Worm (Caenorhabditis elegans): ENCODE data around the gene W02H5.8.

DNA sequence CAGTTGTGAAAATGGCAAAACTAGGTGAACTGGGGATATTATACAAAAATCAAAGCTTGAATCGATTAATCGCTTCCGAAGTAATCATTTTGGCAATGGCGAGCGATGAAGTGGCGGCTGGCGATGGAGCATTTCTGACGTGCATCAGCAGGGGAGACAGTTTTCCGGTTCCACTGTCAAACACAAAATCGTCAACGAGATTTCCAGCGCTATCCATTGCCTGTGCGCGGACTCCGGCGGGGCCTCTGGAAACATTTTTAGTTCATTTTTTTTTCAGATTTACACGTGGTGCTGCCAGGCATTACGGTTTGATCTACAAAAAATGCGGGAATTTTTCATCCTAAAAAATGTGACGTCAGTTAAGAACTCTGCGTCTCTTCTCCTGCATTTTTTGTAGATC is 36.1 kb upstream of the W02H5.8 start:
- TF ChIP-seq rcor-1 (GFP tag; IDR thresholded peaks at IDR 0.05): no peak
- no peak for TF ChIP-seq nhr-90 (tag; optimal IDR thresholded peaks at IDR 0.05)
- no peak for TF ChIP-seq pha-4 (tag; optimal IDR thresholded peaks at IDR 0.05)
- TF ChIP-seq nhr-120 (GFP tag; IDR thresholded peaks at IDR 0.05): no peak
- no peak for TF ChIP-seq nhr-179 (tag; optimal IDR thresholded peaks at IDR 0.05)
- no peak for TF ChIP-seq lin-54 (GFP tag; optimal IDR thresholded peaks at IDR 0.05)
- no peak for TF ChIP-seq ama-1 (optimal IDR thresholded peaks at IDR 0.05)
- TF ChIP-seq ama-1 (GFP tag; optimal IDR thresholded peaks at IDR 0.05): no peak
- TF ChIP-seq ZK185.1 (tag; optimal IDR thresholded peaks at IDR 0.05; ENCODE audit: poor library complexity, severe bottlenecking): no peak
- no peak for TF ChIP-seq dpff-1 (tag; optimal IDR thresholded peaks at IDR 0.05)
- no peak for TF ChIP-seq nfya-2 (GFP tag; IDR thresholded peaks at IDR 0.05)
- TF ChIP-seq nfya-1 (tag; optimal IDR thresholded peaks at IDR 0.05; ENCODE audit: borderline replicate concordance, insufficient read depth): no peak
- no peak for TF ChIP-seq snpc-4 (GFP tag; optimal IDR thresholded peaks at IDR 0.05)
- no peak for TF ChIP-seq snpc-4 (tag; optimal IDR thresholded peaks at IDR 0.05)
- no peak for TF ChIP-seq unc-62 (GFP tag; optimal IDR thresholded peaks at IDR 0.05)
- TF ChIP-seq mes-4 (tag; optimal IDR thresholded peaks at IDR 0.05): no peak
